Fruit fly (Drosophila melanogaster) whole organism, embryonic: ENCODE data around the gene CG14868.
A peak's percentile ranks its signal among the peaks of the same experiment; 100 is the strongest.

Experiments
- CG10462 ChIP-seq: fragments of 200-800 bp; sonication (Bioruptor generic); optimal IDR thresholded peaks from 2 replicates; lab custom pipeline; 2016; ENCODE audit warnings: missing biosample characterization, missing genetic modification characterization
- CG10979 ChIP-seq: fragments of 200-800 bp; sonication (Bioruptor generic); optimal IDR thresholded peaks from 2 replicates; lab custom pipeline; 2018; ENCODE audit warnings: missing biosample characterization, mild to moderate bottlenecking, missing genetic modification characterization, moderate library complexity
- CG11456 ChIP-seq: fragments of 200-800 bp; sonication (Bioruptor generic); IDR thresholded peaks from 3 replicates; pipeline ENCODE4 v1.3.6; 2022; ENCODE audit warnings: missing biosample characterization, missing genetic modification characterization
- CG12219 ChIP-seq: fragments of 200-800 bp; sonication (Bioruptor generic); optimal IDR thresholded peaks from 3 replicates; lab custom pipeline; 2018; ENCODE audit warnings: missing biosample characterization, mild to moderate bottlenecking, missing genetic modification characterization
- CG13424 ChIP-seq: fragments of 200-800 bp; sonication (Bioruptor generic); optimal IDR thresholded peaks from 2 replicates; lab custom pipeline; 2019; ENCODE audit warnings: missing biosample characterization, mild to moderate bottlenecking, missing genetic modification characterization, moderate library complexity
- CG15601 ChIP-seq: fragments of 200-800 bp; sonication (Bioruptor generic); optimal IDR thresholded peaks from 3 replicates; lab custom pipeline; 2019; ENCODE audit warnings: missing biosample characterization, mild to moderate bottlenecking, missing genetic modification characterization, moderate library complexity
- CG1602 ChIP-seq: fragments of 200-800 bp; sonication (Bioruptor generic); optimal IDR thresholded peaks from 3 replicates; lab custom pipeline; 2016; ENCODE audit warnings: missing biosample characterization, missing genetic modification characterization
- CG1603 ChIP-seq: fragments of 200-800 bp; sonication (Bioruptor generic); optimal IDR thresholded peaks from 2 replicates; lab custom pipeline; 2019; ENCODE audit warnings: missing biosample characterization, mild to moderate bottlenecking, missing genetic modification characterization, moderate library complexity
- CG17829 ChIP-seq: fragments of 200-800 bp; optimal IDR thresholded peaks from 2 replicates; lab custom pipeline; 2019; ENCODE audit warnings: missing biosample characterization, mild to moderate bottlenecking, missing genetic modification characterization, moderate library complexity
- CG18476 ChIP-seq: fragments of 200-800 bp; sonication (Bioruptor generic); optimal IDR thresholded peaks from 2 replicates; lab custom pipeline; 2016; ENCODE audit warnings: missing biosample characterization, mild to moderate bottlenecking, missing genetic modification characterization
- CG3281 ChIP-seq: fragments of 200-800 bp; sonication (Bioruptor generic); optimal IDR thresholded peaks from 3 replicates; lab custom pipeline; 2017; ENCODE audit warnings: missing biosample characterization, mild to moderate bottlenecking, missing genetic modification characterization
- CG34376 ChIP-seq: fragments of 200-800 bp; sonication (Bioruptor generic); optimal IDR thresholded peaks from 2 replicates; lab custom pipeline; 2018; ENCODE audit warnings: missing biosample characterization, mild to moderate bottlenecking, missing genetic modification characterization
- CG5180 ChIP-seq: fragments of 200-800 bp; sonication (Bioruptor generic); optimal IDR thresholded peaks from 3 replicates; lab custom pipeline; 2017; ENCODE audit warnings: missing biosample characterization, missing genetic modification characterization, mild to moderate bottlenecking, moderate library complexity, missing genetic modification reagents
- CG6683 ChIP-seq: fragments of 200-800 bp; sonication (Bioruptor generic); optimal IDR thresholded peaks from 2 replicates; lab custom pipeline; 2017; ENCODE audit warnings: missing biosample characterization, mild to moderate bottlenecking, missing genetic modification characterization, missing genetic modification reagents
- CG6854 ChIP-seq: fragments of 200-800 bp; sonication (Bioruptor generic); optimal IDR thresholded peaks from 3 replicates; lab custom pipeline; 2017; ENCODE audit warnings: missing biosample characterization, mild to moderate bottlenecking, missing genetic modification characterization
- CG7271 ChIP-seq: fragments of 200-800 bp; sonication (Bioruptor generic); optimal IDR thresholded peaks from 2 replicates; lab custom pipeline; 2018; ENCODE audit warnings: missing biosample characterization, mild to moderate bottlenecking, missing genetic modification characterization, moderate library complexity
- CG8388 ChIP-seq: fragments of 200-800 bp; sonication (Bioruptor generic); optimal IDR thresholded peaks from 2 replicates; lab custom pipeline; 2019; ENCODE audit warnings: missing biosample characterization, mild to moderate bottlenecking, missing genetic modification characterization, moderate library complexity
- CG8478 ChIP-seq: fragments of >200 bp; optimal IDR thresholded peaks from 2 replicates; lab custom pipeline; 2018
- CG9727 ChIP-seq: fragments of 200-800 bp; sonication (Bioruptor generic); optimal IDR thresholded peaks from 3 replicates; lab custom pipeline; 2017; ENCODE audit warnings: missing biosample characterization, mild to moderate bottlenecking, missing genetic modification characterization
- CG9797 ChIP-seq: fragments of 200-800 bp; sonication (Bioruptor generic); optimal IDR thresholded peaks from 3 replicates; lab custom pipeline; 2018; ENCODE audit warnings: missing biosample characterization, mild to moderate bottlenecking, missing genetic modification characterization
- CG9817 ChIP-seq: fragments of 200-800 bp; sonication (Bioruptor generic); optimal IDR thresholded peaks from 2 replicates; lab custom pipeline; 2018; ENCODE audit warnings: missing biosample characterization, mild to moderate bottlenecking, missing genetic modification characterization, moderate library complexity
- D19A ChIP-seq: fragments of 200-800 bp; optimal IDR thresholded peaks from 3 replicates; lab custom pipeline; 2019; ENCODE audit warnings: missing biosample characterization, mild to moderate bottlenecking, missing genetic modification characterization, moderate library complexity
- Dip2 ChIP-seq: fragments of 200-800 bp; sonication (Bioruptor generic); IDR thresholded peaks from 2 replicates; pipeline ENCODE4 v1.3.6; 2022; ENCODE audit warnings: missing biosample characterization, missing genetic modification characterization
- Lpt ChIP-seq: fragments of >200 bp; optimal IDR thresholded peaks from 2 replicates; lab custom pipeline; 2018; ENCODE audit warnings: missing biosample characterization, missing genetic modification characterization
- MBD-R2 ChIP-seq: fragments of 200-800 bp; sonication (Bioruptor generic); IDR thresholded peaks from 2 replicates; pipeline ENCODE4 v1.3.6; 2022; ENCODE audit warnings: missing biosample characterization, missing genetic modification characterization
- MESR4 ChIP-seq: fragments of 200-800 bp; sonication (Bioruptor generic); optimal IDR thresholded peaks from 2 replicates; lab custom pipeline; 2018; ENCODE audit warnings: missing biosample characterization, mild to moderate bottlenecking, missing genetic modification characterization, moderate library complexity
- Mes4 ChIP-seq: fragments of 200-800 bp; sonication (Bioruptor generic); optimal IDR thresholded peaks from 2 replicates; lab custom pipeline; 2016; ENCODE audit warnings: missing biosample characterization, missing genetic modification characterization
- NC2α ChIP-seq: fragments of 200-800 bp; sonication (Bioruptor generic); optimal IDR thresholded peaks from 2 replicates; lab custom pipeline; 2016; ENCODE audit warnings: missing biosample characterization, missing genetic modification characterization
- Neu2 ChIP-seq: fragments of 200-800 bp; sonication (Bioruptor generic); optimal IDR thresholded peaks from 3 replicates; lab custom pipeline; 2016; ENCODE audit warnings: missing biosample characterization, missing genetic modification characterization, borderline replicate concordance
- Ptx1 ChIP-seq: fragments of 200-800 bp; sonication (Bioruptor generic); IDR thresholded peaks from 2 replicates; pipeline ENCODE4 v1.3.6; 2022; ENCODE audit warnings: missing biosample characterization, missing genetic modification characterization
- Sry-δ ChIP-seq: fragments of 200-800 bp; sonication (Bioruptor generic); optimal IDR thresholded peaks from 2 replicates; lab custom pipeline; 2016; ENCODE audit warnings: missing biosample characterization, missing genetic modification characterization
- ap ChIP-seq: fragments of 200-800 bp; sonication (Bioruptor generic); IDR thresholded peaks from 2 replicates; pipeline ENCODE4 v1.3.6; 2022; ENCODE audit warnings: missing biosample characterization, missing genetic modification characterization
- az2 ChIP-seq: fragments of 200-800 bp; sonication (Bioruptor generic); optimal IDR thresholded peaks from 3 replicates; lab custom pipeline; 2016; ENCODE audit warnings: missing biosample characterization, missing genetic modification characterization
- br ChIP-seq: fragments of >200 bp; optimal IDR thresholded peaks from 2 replicates; lab custom pipeline; 2017
- btn ChIP-seq: fragments of 200-800 bp; sonication (Bioruptor generic); optimal IDR thresholded peaks from 2 replicates; lab custom pipeline; 2016; ENCODE audit warnings: missing biosample characterization, missing genetic modification characterization
- disco-r ChIP-seq: fragments of 200-800 bp; sonication (Bioruptor generic); optimal IDR thresholded peaks from 2 replicates; lab custom pipeline; 2016; ENCODE audit warnings: missing biosample characterization, missing genetic modification characterization
- emc ChIP-seq: fragments of 200-800 bp; sonication (Bioruptor generic); optimal IDR thresholded peaks from 2 replicates; lab custom pipeline; 2016; ENCODE audit warnings: missing biosample characterization, missing genetic modification characterization
- ewg ChIP-seq: fragments of 200-800 bp; sonication (Bioruptor generic); optimal IDR thresholded peaks from 3 replicates; lab custom pipeline; 2017; ENCODE audit warnings: mild to moderate bottlenecking, missing biosample characterization, missing genetic modification reagents, missing genetic modification characterization
- fd96Cb ChIP-seq: fragments of 200-800 bp; sonication (Bioruptor generic); optimal IDR thresholded peaks from 2 replicates; lab custom pipeline; 2018; ENCODE audit warnings: missing biosample characterization, mild to moderate bottlenecking, missing genetic modification characterization, moderate library complexity
- insv ChIP-seq, 2 experiments: fragments of 200-800 bp; sonication (Bioruptor generic); optimal IDR thresholded peaks; 3 replicates each; lab custom pipeline; 2016 to 2018; ENCODE audit warnings: missing biosample characterization in 2 of 2, missing genetic modification characterization in 2 of 2
- kah ChIP-seq: fragments of 200-800 bp; sonication (Bioruptor generic); optimal IDR thresholded peaks from 2 replicates; lab custom pipeline; 2018; ENCODE audit warnings: missing biosample characterization, mild to moderate bottlenecking, missing genetic modification characterization
- lbe ChIP-seq: fragments of 200-800 bp; sonication (Bioruptor generic); optimal IDR thresholded peaks from 2 replicates; lab custom pipeline; 2016; ENCODE audit warnings: missing biosample characterization, mild to moderate bottlenecking, missing genetic modification characterization
- onecut ChIP-seq: fragments of 200-800 bp; sonication (Bioruptor generic); IDR thresholded peaks from 2 replicates; pipeline ENCODE4 v1.3.6; 2022; ENCODE audit warnings: missing biosample characterization, missing genetic modification characterization
- pros ChIP-seq: fragments of 200-800 bp; sonication (Bioruptor generic); optimal IDR thresholded peaks from 3 replicates; lab custom pipeline; 2019; ENCODE audit warnings: missing biosample characterization, mild to moderate bottlenecking, missing genetic modification characterization, moderate library complexity
- sens ChIP-seq: fragments of 200-800 bp; sonication (Bioruptor generic); peaks from one replicate; lab custom pipeline; 2016; ENCODE audit warnings: missing biosample characterization, missing genetic modification characterization
- trh ChIP-seq: fragments of 200-800 bp; sonication (Bioruptor generic); optimal IDR thresholded peaks from 2 replicates; lab custom pipeline; 2016; ENCODE audit warnings: missing biosample characterization, missing genetic modification characterization
- ttk ChIP-seq: fragments of 200-800 bp; sonication (Bioruptor generic); IDR thresholded peaks from 2 replicates; pipeline ENCODE4 v2.1.2; 2022; ENCODE audit warnings: missing biosample characterization, missing genetic modification characterization
- unc-4 ChIP-seq: fragments of 200-800 bp; sonication (Bioruptor generic); IDR thresholded peaks from 2 replicates; pipeline ENCODE4 v1.3.6; 2022; ENCODE audit warnings: missing biosample characterization, missing genetic modification characterization; ENCODE audit not compliant: partially characterized antibody
- yki ChIP-seq: fragments of >200 bp; optimal IDR thresholded peaks from 3 replicates; lab custom pipeline; 2018

The CG14868 gene

DNA sequence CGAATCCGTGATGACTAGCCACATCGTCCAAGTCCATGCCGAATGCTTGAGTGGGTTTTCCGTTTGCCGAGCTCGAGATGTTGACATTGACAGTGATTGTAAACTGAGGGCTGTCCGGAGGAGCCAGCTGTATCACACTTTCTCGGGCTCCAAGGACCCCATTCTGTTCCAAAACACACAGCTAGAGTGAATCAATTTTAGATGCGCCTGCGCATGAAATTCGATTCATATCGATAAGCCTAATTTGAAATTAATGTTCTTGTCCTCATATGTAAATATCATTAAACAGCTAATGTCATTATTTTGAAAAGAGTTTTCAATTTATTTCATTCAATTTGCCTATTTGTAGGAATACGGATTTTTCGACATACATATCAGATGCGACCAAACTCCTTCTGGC is at the start of gene CG14868:
CG14868 (minus strand) TSS at position 204 of the 400 bp plus-strand sequence.
- TF ChIP-seq onecut (GFP tag; lab: Robert Waterston, UW) (peak; percentile 48), unc-4 (GFP tag; lab: Robert Waterston, UW) (0 out of 2 replicates have a peak, but pooled peaks have one; percentile 30), CG5180 (GFP tag; lab: Kevin White, UChicago) (no peak), br (lab: Kevin White, UChicago) (no peak), MESR4 (peak; percentile 44), ewg (peak; percentile 91), btn (GFP tag; lab: Kevin White, UChicago) (no peak), CG6854 (GFP tag; lab: Kevin White, UChicago) (no peak), MBD-R2 (GFP tag; lab: Robert Waterston, UW) (0 out of 2 replicates have a peak, but pooled peaks have one; percentile 11)
- TF ChIP-seq, all 482 proteins: peak for 5

DNA sequence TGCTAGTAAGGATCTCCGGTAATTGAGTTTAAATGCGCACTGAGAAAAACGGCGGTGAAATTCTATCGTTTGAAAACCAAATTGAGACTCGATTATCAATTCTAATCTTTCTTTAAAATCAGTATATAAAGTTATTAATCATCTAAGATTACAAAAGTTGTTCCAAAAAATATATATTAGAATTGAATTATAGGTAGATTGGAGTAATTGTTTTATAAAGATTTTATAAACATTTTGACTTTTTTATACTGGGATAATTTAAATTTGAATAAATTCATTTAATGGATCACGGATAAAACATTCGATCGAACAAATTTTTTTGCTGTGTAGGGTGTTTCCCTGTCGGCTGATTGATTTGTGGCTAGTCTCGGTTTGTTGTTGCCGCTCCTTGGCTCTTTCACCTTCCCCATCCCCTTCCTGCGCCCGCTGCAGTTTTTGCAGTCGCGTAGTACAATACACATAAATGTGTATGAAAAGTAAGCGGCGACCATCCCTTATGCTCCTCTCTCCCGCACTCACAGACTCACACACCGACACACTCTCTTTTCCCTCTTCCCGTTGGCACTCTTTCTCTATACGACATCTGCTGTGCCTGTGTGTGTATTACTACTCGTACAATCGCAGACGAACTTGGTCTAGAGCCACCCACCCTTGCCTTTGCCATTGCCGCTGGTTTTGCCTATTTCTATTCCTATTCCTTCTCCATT is 49.2 kb upstream of the CG14868 start:
- TF ChIP-seq fd96Cb (tag; lab: Kevin White, UChicago) (peak; percentile 75), CG15601 (peak; percentile 80), yki (lab: Kevin White, UChicago) (peak; percentile 16), CG11456 (GFP tag; lab: Robert Waterston, UW) (no peak), CG34376 (GFP tag; lab: Kevin White, UChicago) (no peak), CG10462 (GFP tag; lab: Kevin White, UChicago) (peak; percentile 78), CG1602 (GFP tag; lab: Kevin White, UChicago) (peak; percentile 73), CG18476 (GFP tag; lab: Kevin White, UChicago) (peak; percentile 43), Neu2 (GFP tag; lab: Kevin White, UChicago) (no peak), ttk (0 out of 2 replicates have a peak, but pooled peaks have one; percentile 48), CG17829 (tag; lab: Kevin White, UChicago) (peak; percentile 88), D19A (tag; lab: Kevin White, UChicago) (peak; percentile 91), CG12219 (GFP tag; lab: Kevin White, UChicago) (peak; percentile 29), CG9797 (no peak), CG9727 (GFP tag; lab: Kevin White, UChicago) (peak; percentile 94), pros (GFP tag; lab: Kevin White, UChicago) (peak; percentile 96), CG13424 (tag; lab: Kevin White, UChicago) (peak; percentile 86), emc (GFP tag; lab: Kevin White, UChicago) (no peak), CG8388 (GFP tag; lab: Kevin White, UChicago) (peak; percentile 85), NC2α (GFP tag; lab: Kevin White, UChicago) (no peak), insv (GFP tag; optimal IDR thresholded peaks at IDR 0.05; lab: Kevin White, UChicago) (no peak), CG10979 (tag; lab: Kevin White, UChicago) (peak; percentile 90), trh (GFP tag; lab: Kevin White, UChicago) (peak; percentile 19), az2 (peak; percentile 74), disco-r (GFP tag; lab: Kevin White, UChicago) (no peak), CG8478 (lab: Kevin White, UChicago) (no peak), CG6683 (GFP tag; lab: Kevin White, UChicago) (peak; percentile 48), Sry-δ (GFP tag; lab: Kevin White, UChicago) (no peak), lbe (GFP tag; lab: Kevin White, UChicago) (no peak), Dip2 (GFP tag; lab: Robert Waterston, UW) (no peak), Lpt (GFP tag; lab: Kevin White, UChicago) (no peak), CG7271 (peak; percentile 5), ap (GFP tag; lab: Robert Waterston, UW) (0 out of 2 replicates have a peak, but pooled peaks have one; percentile 24), kah (GFP tag; lab: Kevin White, UChicago) (no peak), Mes4 (GFP tag; lab: Kevin White, UChicago) (peak; percentile 15), sens (GFP tag; lab: Kevin White, UChicago) (peak; percentile 90), Ptx1 (GFP tag; lab: Robert Waterston, UW) (peak; percentile 51; the same call in 1 of the 2 replicates), CG3281 (GFP tag; lab: Kevin White, UChicago) (peak; percentile 62), br (lab: Kevin White, UChicago) (no peak), CG9817 (peak; percentile 53), CG1603 (tag; lab: Kevin White, UChicago) (peak; percentile 22)
